Worm (Caenorhabditis elegans) whole organism, mixed stage, embryonic: ENCODE data around the gene F41C3.11.

Experiments
- blmp-1 ChIP-seq: fragments of 150-350 bp; optimal IDR thresholded peaks from 2 replicates; lab custom pipeline; 2014; ENCODE audit warnings: missing biosample characterization, missing genetic modification characterization
- ceh-39 ChIP-seq: fragments of 150-350 bp; optimal IDR thresholded peaks from 2 replicates; lab custom pipeline; 2014; ENCODE audit warnings: missing biosample characterization, missing genetic modification characterization
- ces-1 ChIP-seq: fragments of 150-350 bp; optimal IDR thresholded peaks from 2 replicates; lab custom pipeline; 2014; ENCODE audit warnings: missing biosample characterization, missing genetic modification reagents, missing genetic modification characterization
- hlh-1 ChIP-seq: fragments of 150-350 bp; optimal IDR thresholded peaks from 2 replicates; lab custom pipeline; 2014; ENCODE audit warnings: missing biosample characterization, missing genetic modification reagents, missing genetic modification characterization
- lin-13 ChIP-seq: fragments of 150-350 bp; optimal IDR thresholded peaks from 2 replicates; lab custom pipeline; 2014; ENCODE audit warnings: missing biosample characterization, missing genetic modification characterization
- lin-32 ChIP-seq: fragments of 200-800 bp; sonication (Bioruptor generic); optimal IDR thresholded peaks from 2 replicates; lab custom pipeline; 2018; ENCODE audit warnings: mild to moderate bottlenecking, missing genetic modification characterization, missing compliant biosample characterization
- lsy-2 ChIP-seq: fragments of 150-350 bp; optimal IDR thresholded peaks from 2 replicates; lab custom pipeline; 2014; ENCODE audit warnings: missing biosample characterization, missing genetic modification characterization
- mab-5 ChIP-seq: fragments of 150-350 bp; optimal IDR thresholded peaks from 2 replicates; lab custom pipeline; 2014; ENCODE audit warnings: missing biosample characterization, missing genetic modification characterization
- nhr-12 ChIP-seq: fragments of 150-350 bp; optimal IDR thresholded peaks from 2 replicates; lab custom pipeline; 2014; ENCODE audit warnings: missing biosample characterization, missing genetic modification characterization
- nhr-237 ChIP-seq: fragments of 150-350 bp; optimal IDR thresholded peaks from 2 replicates; lab custom pipeline; 2014; ENCODE audit warnings: missing biosample characterization, missing genetic modification characterization
- pha-4 ChIP-seq: fragments of 150-350 bp; optimal IDR thresholded peaks from 2 replicates; lab custom pipeline; 2018; ENCODE audit warnings: missing biosample characterization, missing genetic modification reagents, missing genetic modification characterization
- tbx-8 ChIP-seq: fragments of 200-800 bp; sonication (Bioruptor generic); optimal IDR thresholded peaks from 2 replicates; lab custom pipeline; 2018; ENCODE audit warnings: mild to moderate bottlenecking, missing genetic modification characterization, moderate library complexity, missing compliant biosample characterization
- ztf-11 ChIP-seq: fragments of 150-350 bp; optimal IDR thresholded peaks from 2 replicates; lab custom pipeline; 2014; ENCODE audit warnings: missing biosample characterization, missing genetic modification characterization

DNA sequence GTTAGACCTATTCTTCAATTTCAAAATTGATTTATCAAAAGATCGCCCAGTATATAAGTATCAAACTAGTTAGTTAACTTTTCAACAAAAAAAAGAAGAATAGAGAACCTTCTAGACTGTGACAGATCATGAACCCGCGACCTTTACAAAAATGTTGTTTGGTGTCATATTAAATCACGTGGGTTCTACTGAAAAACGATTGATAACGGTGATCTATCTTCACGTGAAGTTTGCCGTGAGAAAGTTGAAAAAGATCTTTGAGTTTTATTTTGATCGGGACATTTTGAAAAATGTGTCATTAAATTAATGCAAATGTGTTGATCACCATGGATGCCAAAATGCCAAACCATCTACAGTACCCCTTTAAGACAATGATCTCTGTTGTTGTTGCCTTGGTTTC, 14.6 kb upstream of the F41C3.11 start:
- TF ChIP-seq ztf-11 (tag; lab: Kevin White, UChicago) (no peak), ceh-39 (tag; lab: Kevin White, UChicago) (no peak), hlh-1 (tag; lab: Kevin White, UChicago) (no peak), blmp-1 (no peak), nhr-237 (no peak), nhr-12 (tag; lab: Kevin White, UChicago) (no peak), ces-1 (GFP tag; lab: Kevin White, UChicago) (no peak), lin-13 (no peak), lsy-2 (tag; lab: Kevin White, UChicago) (no peak), tbx-8 (GFP tag; lab: Kevin White, UChicago) (no peak), pha-4 (tag; lab: Kevin White, UChicago) (no peak), lin-32 (GFP tag; lab: Kevin White, UChicago) (no peak), mab-5 (tag; lab: Kevin White, UChicago) (no peak)
